Worm (Caenorhabditis elegans): ENCODE results near the gene dyci-1.

ce11 chrIV:6771556-6771955 lies 13.5 kb downstream of the dyci-1 start:
- no peak for TF ChIP-seq gmeb-1 (tag; optimal IDR thresholded peaks at IDR 0.05)
- no peak for TF ChIP-seq lin-39 (tag; optimal IDR thresholded peaks at IDR 0.05)
- no peak for TF ChIP-seq egl-27 (tag; optimal IDR thresholded peaks at IDR 0.05)
- TF ChIP-seq fos-1 (tag; optimal IDR thresholded peaks at IDR 0.05): no peak
- TF ChIP-seq zag-1 (tag; optimal IDR thresholded peaks at IDR 0.05): no peak
- no peak for TF ChIP-seq lin-11 (tag; optimal IDR thresholded peaks at IDR 0.05)
- no peak for TF ChIP-seq lin-13 (GFP tag; optimal IDR thresholded peaks at IDR 0.05)
- TF ChIP-seq nhr-11 (tag; optimal IDR thresholded peaks at IDR 0.05): no peak
- TF ChIP-seq unc-39 (tag; optimal IDR thresholded peaks at IDR 0.05): no peak
- no peak for TF ChIP-seq nhr-77 (tag; optimal IDR thresholded peaks at IDR 0.05)
- TF ChIP-seq ztf-11 (tag; optimal IDR thresholded peaks at IDR 0.05): no peak
- no peak for TF ChIP-seq unc-62 (GFP tag; optimal IDR thresholded peaks at IDR 0.05)

Data from whole organism, L2 larva.